Fruit fly (Drosophila melanogaster): Measurements from ENCODE around the gene CG8813.

CG8813 gene

DNA sequence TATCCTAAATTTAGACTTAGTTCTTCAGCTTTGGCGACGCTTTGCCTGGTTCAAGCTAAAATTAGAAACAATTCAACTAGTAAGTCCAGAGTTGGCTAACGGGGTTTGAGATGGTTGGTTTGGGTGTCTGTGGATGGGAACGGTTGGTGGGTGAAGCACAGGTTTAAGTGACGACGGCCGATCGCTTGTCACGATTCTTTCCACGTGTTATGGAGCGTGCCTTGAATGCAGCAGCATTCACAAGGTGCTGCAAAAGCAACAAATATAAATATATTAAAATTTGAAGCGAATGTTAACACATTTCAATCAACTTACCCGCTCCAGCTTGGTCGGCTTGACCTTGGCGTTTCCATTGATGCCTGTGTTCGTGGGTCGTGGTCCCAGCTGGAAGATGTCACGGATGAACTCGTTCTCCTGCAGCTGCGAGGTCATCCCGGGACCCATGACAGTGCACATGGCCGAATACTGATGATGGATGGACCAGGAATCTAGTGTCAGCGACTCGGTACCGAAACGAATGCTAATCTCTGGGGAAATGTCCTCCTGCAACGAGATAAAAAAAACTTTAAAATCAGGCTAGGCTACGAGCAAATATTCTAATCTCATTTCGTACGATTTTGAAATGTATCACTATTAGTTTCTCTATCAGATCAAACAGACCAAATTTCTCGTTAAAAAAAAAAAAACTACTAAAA is at the start of gene CG8813:
TSS of gene CG8813 (plus strand) at position 645 of the 695 bp plus-strand sequence.
- TF ChIP-seq spab (GFP tag; optimal IDR thresholded peaks at IDR 0.05) (no peak), Eip78C (GFP tag) (peak; percentile 16)

DNA sequence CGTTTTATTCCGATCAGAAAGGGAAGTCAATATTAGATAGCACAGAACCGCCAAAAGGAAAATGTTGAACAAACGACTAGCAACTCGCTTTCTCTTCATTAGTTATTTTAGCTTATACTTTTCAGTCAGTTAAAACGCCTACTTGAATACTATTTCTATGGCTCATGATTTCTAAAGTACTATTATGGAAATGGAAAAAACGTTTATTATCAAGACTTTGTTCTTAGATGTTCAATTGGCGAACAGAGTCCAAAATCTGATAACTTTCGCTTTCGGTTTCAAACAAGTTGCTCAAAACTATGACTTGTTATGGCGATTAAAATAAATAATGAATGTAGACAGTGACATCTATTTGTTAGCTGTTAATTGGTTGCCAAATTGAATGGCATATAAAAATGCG is 44.0 kb upstream of the CG8813 start, which contains the start of gene CG3123:
TSS of gene CG3123 (minus strand) at position 101 of the 400 bp plus-strand sequence.
- no peak for TF ChIP-seq CG8119 (GFP tag; IDR thresholded peaks at IDR 0.05)
- no peak for TF ChIP-seq dsx (GFP tag; optimal IDR thresholded peaks at IDR 0.05; ENCODE audit: poor library complexity, severe bottlenecking)
- no peak for TF ChIP-seq acj6 (GFP tag; optimal IDR thresholded peaks at IDR 0.05)
- TF ChIP-seq CG6163 (GFP tag; IDR thresholded peaks at IDR 0.05) = no peak
- TF ChIP-seq Hr4 (GFP tag; optimal IDR thresholded peaks at IDR 0.05) = no peak

DNA sequence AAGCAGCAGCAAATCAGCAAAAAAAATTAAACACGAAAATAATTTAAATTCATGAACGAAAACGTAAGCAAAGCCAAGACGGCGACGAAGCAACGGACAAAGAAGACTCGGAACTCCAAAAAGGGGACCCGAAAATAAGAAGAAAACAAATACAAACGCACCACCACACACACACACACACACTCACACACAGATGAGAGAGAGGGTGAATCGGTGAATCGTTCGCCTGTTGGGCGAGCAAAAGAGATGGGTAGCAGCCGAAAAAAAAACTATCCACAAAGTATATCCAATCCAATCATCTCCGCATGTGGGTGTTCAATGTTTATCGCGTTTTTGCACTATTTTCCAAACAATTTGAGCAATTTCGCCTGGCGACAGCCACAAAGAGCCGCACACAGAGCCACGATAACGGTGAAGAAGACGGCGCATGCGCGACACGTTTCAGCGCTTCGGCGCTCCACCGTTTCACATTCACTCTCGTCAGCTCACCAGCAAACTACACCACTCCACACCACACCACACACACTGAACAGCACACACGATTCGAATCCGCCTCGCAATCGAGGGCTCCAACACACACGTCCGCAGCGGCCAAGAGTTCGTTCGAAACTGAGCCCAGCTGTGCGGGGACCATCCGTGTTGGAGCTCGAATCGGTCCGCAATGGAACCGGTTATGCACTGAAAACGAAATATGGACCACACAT is 39.7 kb upstream of the CG8813 start, which contains the start of gene Duox:
TSS of gene Duox (minus strand) at position 612 of the 704 bp plus-strand sequence.
- no peak for TF ChIP-seq Hr39 (GFP tag; optimal IDR thresholded peaks at IDR 0.05)
- TF ChIP-seq Gug (GFP tag; IDR thresholded peaks at IDR 0.05) = no peak
- TF ChIP-seq Eip78C (GFP tag) = peak; percentile 16

DNA sequence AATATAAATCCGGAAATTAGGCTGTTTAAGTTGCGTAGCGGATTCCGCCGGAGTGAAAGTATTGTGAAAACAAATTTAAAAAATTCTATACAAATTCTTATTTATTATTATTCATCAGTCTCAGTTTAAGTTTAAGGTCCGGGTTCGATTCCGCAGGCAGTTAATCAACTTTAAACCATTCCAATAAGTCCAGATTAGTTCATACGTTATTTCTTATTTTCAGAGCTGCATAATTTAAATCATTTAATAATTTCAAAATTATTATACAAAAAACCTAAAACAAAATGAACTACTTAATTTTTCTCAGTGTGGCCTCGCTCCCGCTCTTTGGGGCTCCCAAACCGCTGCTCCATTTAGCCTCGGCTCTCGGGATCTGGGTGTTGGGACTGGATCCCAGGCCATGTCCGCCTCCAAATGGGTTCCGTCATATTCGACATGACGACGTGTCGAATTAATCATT is 39.1 kb upstream of the CG8813 start:
- TF ChIP-seq CG6276 (GFP tag; optimal IDR thresholded peaks at IDR 0.05) (peak; percentile 96), CG34406 (GFP tag; optimal IDR thresholded peaks at IDR 0.05) (peak; percentile 93), CG4318 (GFP tag; optimal IDR thresholded peaks at IDR 0.05) (peak; percentile 95), dac (GFP tag; optimal IDR thresholded peaks at IDR 0.05) (peak; percentile 90), salr (GFP tag; optimal IDR thresholded peaks at IDR 0.05) (peak; percentile 67 to 98), Ets21C (GFP tag; optimal IDR thresholded peaks at IDR 0.05) (peak; percentile 71), Smox (GFP tag; optimal IDR thresholded peaks at IDR 0.05) (peak; percentile 90), Lpt (GFP tag; optimal IDR thresholded peaks at IDR 0.05) (peak; percentile 90), CG10669 (GFP tag; optimal IDR thresholded peaks at IDR 0.05) (peak; percentile 92), CG11902 (GFP tag; optimal IDR thresholded peaks at IDR 0.05) (peak; percentile 82), Sox14 (GFP tag; optimal IDR thresholded peaks at IDR 0.05) (peak; percentile 91), CG7368 (GFP tag; optimal IDR thresholded peaks at IDR 0.05) (peak; percentile 75), CG1621 (tag; optimal IDR thresholded peaks at IDR 0.05) (peak; percentile 53), eg (GFP tag; IDR thresholded peaks at IDR 0.05) (peak; percentile 81), net (GFP tag; optimal IDR thresholded peaks at IDR 0.05) (peak; percentile 94), Hr39 (GFP tag; optimal IDR thresholded peaks at IDR 0.05) (peak; percentile 85), Eip93F (GFP tag; optimal IDR thresholded peaks at IDR 0.05) (peak; percentile 84), cyc (GFP tag; optimal IDR thresholded peaks at IDR 0.05) (peak; percentile 83), Sox15 (GFP tag; optimal IDR thresholded peaks at IDR 0.05) (peak; percentile 88), CG31627 (GFP tag; optimal IDR thresholded peaks at IDR 0.05) (peak; percentile 85), CG3919 (GFP tag; optimal IDR thresholded peaks at IDR 0.05) (peak; percentile 94), CG11762 (GFP tag; optimal IDR thresholded peaks at IDR 0.05; ENCODE audit: insufficient read depth) (peak; percentile 92), pdm3 (GFP tag; optimal IDR thresholded peaks at IDR 0.05) (peak; percentile 89), CG11294 (GFP tag; IDR thresholded peaks at IDR 0.05) (peak; percentile 65; the same call in 1 of the 2 replicates), vri (GFP tag; optimal IDR thresholded peaks at IDR 0.05) (peak; percentile 78), dsx (GFP tag; optimal IDR thresholded peaks at IDR 0.05; ENCODE audit: poor library complexity, severe bottlenecking) (peak; percentile 89), esn (GFP tag; optimal IDR thresholded peaks at IDR 0.05) (peak; percentile 96), CG6808 (GFP tag; optimal IDR thresholded peaks at IDR 0.05) (peak; percentile 97), lz (GFP tag; optimal IDR thresholded peaks at IDR 0.05) (peak; percentile 92), Eip75B (GFP tag; optimal IDR thresholded peaks at IDR 0.05) (peak; percentile 91), fd59A (GFP tag; optimal IDR thresholded peaks at IDR 0.05) (peak; percentile 97), Blimp-1 (GFP tag; optimal IDR thresholded peaks at IDR 0.05) (peak; percentile 71), CG6792 (GFP tag; optimal IDR thresholded peaks at IDR 0.05) (peak; percentile 93), Met (GFP tag; optimal IDR thresholded peaks at IDR 0.05) (peak; percentile 91), CG6163 (GFP tag; IDR thresholded peaks at IDR 0.05) (peak; percentile 81), CG32006 (GFP tag; optimal IDR thresholded peaks at IDR 0.05) (peak; percentile 98)

Data from whole organism, prepupa.